Worm (Caenorhabditis elegans) whole organism, L4 larva: ENCODE results near the gene rps-21.

Source experiments
- F26F4.8 ChIP-seq: fragments of 200-800 bp; sonication (Bioruptor generic); conservative IDR thresholded peaks from 2 replicates; pipeline ENCODE4 v1.3.6; 2022; ENCODE audit warnings: missing genetic modification characterization, missing compliant biosample characterization
- F37D6.2 ChIP-seq: sonication (generic microtip); optimal IDR thresholded peaks from 2 replicates; lab custom pipeline; 2016; ENCODE audit warnings: mild to moderate bottlenecking, missing genetic modification characterization, missing compliant biosample characterization
- Y5F2A.4 ChIP-seq: fragments of 200-800 bp; sonication (Bioruptor generic); optimal IDR thresholded peaks from 2 replicates; lab custom pipeline; 2018; ENCODE audit warnings: mild to moderate bottlenecking, missing genetic modification characterization, missing compliant biosample characterization
- ZK337.2 ChIP-seq: fragments of 200-800 bp; sonication (Bioruptor generic); IDR thresholded peaks from 2 replicates; pipeline ENCODE4 v1.3.6; 2022; ENCODE audit warnings: missing genetic modification reagents, missing genetic modification characterization, missing compliant biosample characterization
- ama-1 ChIP-seq: fragments of 150-350 bp; optimal IDR thresholded peaks from 2 replicates; lab custom pipeline; 2014; ENCODE audit warnings: inconsistent platforms, mixed read lengths
- arid-1 ChIP-seq: fragments of 200-800 bp; sonication (Bioruptor generic); conservative IDR thresholded peaks from 2 replicates; pipeline ENCODE4 v1.3.6; 2022; ENCODE audit warnings: missing genetic modification reagents, missing genetic modification characterization, missing compliant biosample characterization
- ceh-20 ChIP-seq: fragments of 200-800 bp; sonication (Bioruptor generic); IDR thresholded peaks from 2 replicates; pipeline ENCODE4 v1.3.6; 2022; ENCODE audit warnings: missing genetic modification reagents, missing genetic modification characterization, missing compliant biosample characterization
- ceh-82 ChIP-seq: sonication (generic microtip); optimal IDR thresholded peaks from 2 replicates; lab custom pipeline; 2017; ENCODE audit warnings: missing biosample characterization, missing genetic modification characterization
- daf-12 ChIP-seq: fragments of 150-350 bp; optimal IDR thresholded peaks from 2 replicates; lab custom pipeline; 2014; ENCODE audit warnings: missing biosample characterization, missing genetic modification reagents, missing genetic modification characterization
- daf-16 ChIP-seq, 3 experiments: sonication (generic microtip); optimal IDR thresholded peaks; 2 replicates each; lab custom pipeline; 2016 to 2017; ENCODE audit warnings: missing genetic modification characterization in 3 of 3, missing genetic modification reagents in 3 of 3, mild to moderate bottlenecking in 2 of 3, missing compliant biosample characterization in 2 of 3, missing biosample characterization in 1 of 3, moderate library complexity in 1 of 3
- daf-8 ChIP-seq: fragments of 200-800 bp; sonication (Bioruptor generic); IDR thresholded peaks from 2 replicates; pipeline ENCODE4 v1.3.6; 2022; ENCODE audit warnings: missing genetic modification characterization, missing compliant biosample characterization
- dmd-6 ChIP-seq: fragments of 200-800 bp; sonication (Bioruptor generic); IDR thresholded peaks from 2 replicates; pipeline ENCODE4 v1.3.6; 2022; ENCODE audit warnings: missing genetic modification reagents, missing genetic modification characterization, missing compliant biosample characterization
- dmd-9 ChIP-seq: fragments of 200-800 bp; sonication (Bioruptor generic); IDR thresholded peaks from 2 replicates; pipeline ENCODE4 v1.3.6; 2022; ENCODE audit warnings: missing genetic modification reagents, missing genetic modification characterization, missing compliant biosample characterization
- dve-1 ChIP-seq: sonication (generic microtip); optimal IDR thresholded peaks from 2 replicates; lab custom pipeline; 2017; ENCODE audit warnings: antibody characterized with exemption, mild to moderate bottlenecking, missing genetic modification characterization, missing compliant biosample characterization; ENCODE audit not compliant: insufficient read depth
- fkh-10 ChIP-seq: fragments of 150-350 bp; optimal IDR thresholded peaks from 2 replicates; lab custom pipeline; 2014; ENCODE audit warnings: missing biosample characterization, missing genetic modification reagents, missing genetic modification characterization
- fos-1 ChIP-seq: fragments of 150-350 bp; optimal IDR thresholded peaks from 2 replicates; lab custom pipeline; 2014; ENCODE audit warnings: missing biosample characterization, missing genetic modification characterization
- hlh-11 ChIP-seq: fragments of 200-800 bp; sonication (Bioruptor generic); optimal IDR thresholded peaks from 2 replicates; lab custom pipeline; 2018; ENCODE audit warnings: mild to moderate bottlenecking, missing genetic modification characterization, missing compliant biosample characterization
- hlh-30 ChIP-seq: sonication (generic microtip); optimal IDR thresholded peaks from 2 replicates; lab custom pipeline; 2017; ENCODE audit warnings: antibody characterized with exemption, mild to moderate bottlenecking, missing genetic modification characterization, missing compliant biosample characterization; ENCODE audit not compliant: insufficient read depth
- jun-1 ChIP-seq: fragments of 150-350 bp; optimal IDR thresholded peaks from 2 replicates; lab custom pipeline; 2014; ENCODE audit warnings: missing biosample characterization, missing genetic modification reagents, missing genetic modification characterization
- lin-15B ChIP-seq: fragments of 150-350 bp; sonication (generic microtip); optimal IDR thresholded peaks from 3 replicates; lab custom pipeline; 2014; ENCODE audit warnings: missing biosample characterization, missing genetic modification characterization
- lin-29 ChIP-seq: fragments of 200-800 bp; sonication (Bioruptor generic); IDR thresholded peaks from 2 replicates; pipeline ENCODE4 v1.3.6; 2022; ENCODE audit warnings: missing genetic modification reagents, missing genetic modification characterization, missing compliant biosample characterization
- lin-39 ChIP-seq: fragments of 150-350 bp; optimal IDR thresholded peaks from 2 replicates; lab custom pipeline; 2014; ENCODE audit warnings: missing biosample characterization, missing genetic modification reagents, missing genetic modification characterization
- lsy-2 ChIP-seq, 2 experiments: fragments of 150-350 bp in 1 of 2; sonication (generic microtip) in 1 of 2; optimal IDR thresholded peaks; 2 replicates each; lab custom pipeline; 2014 to 2017; ENCODE audit warnings: missing biosample characterization in 2 of 2, missing genetic modification characterization in 2 of 2
- mdl-1 ChIP-seq, 2 experiments: fragments of 150-350 bp in 1 of 2; sonication (generic microtip) in 1 of 2; optimal IDR thresholded peaks; 2 replicates each; lab custom pipeline; 2014 to 2017; ENCODE audit warnings: missing biosample characterization in 2 of 2, missing genetic modification characterization in 2 of 2
- mep-1 ChIP-seq: fragments of 150-350 bp; sonication (generic microtip); optimal IDR thresholded peaks from 3 replicates; lab custom pipeline; 2014; ENCODE audit warnings: missing biosample characterization, missing genetic modification characterization
- mxl-2 ChIP-seq: fragments of 200-800 bp; sonication (Bioruptor generic); conservative IDR thresholded peaks from 2 replicates; pipeline ENCODE4 v1.3.6; 2022; ENCODE audit warnings: missing genetic modification reagents, missing genetic modification characterization, missing compliant biosample characterization
- mxl-3 ChIP-seq: fragments of 200-800 bp; sonication (Bioruptor generic); optimal IDR thresholded peaks from 2 replicates; lab custom pipeline; 2018; ENCODE audit warnings: mild to moderate bottlenecking, missing genetic modification characterization, missing compliant biosample characterization
- nhr-10 ChIP-seq: fragments of 150-350 bp; optimal IDR thresholded peaks from 2 replicates; lab custom pipeline; 2014; ENCODE audit warnings: missing biosample characterization, missing genetic modification characterization
- nhr-102 ChIP-seq: sonication (generic microtip); optimal IDR thresholded peaks from 2 replicates; lab custom pipeline; 2016; ENCODE audit warnings: mild to moderate bottlenecking, missing genetic modification characterization, moderate library complexity, missing compliant biosample characterization
- nhr-111 ChIP-seq: fragments of 200-800 bp; sonication (Bioruptor generic); optimal IDR thresholded peaks from 2 replicates; lab custom pipeline; 2018; ENCODE audit warnings: mild to moderate bottlenecking, missing genetic modification characterization, missing compliant biosample characterization
- nhr-237 ChIP-seq: sonication (generic microtip); optimal IDR thresholded peaks from 2 replicates; lab custom pipeline; 2017; ENCODE audit warnings: missing biosample characterization, missing genetic modification characterization
- nhr-28 ChIP-seq: fragments of 150-350 bp; optimal IDR thresholded peaks from 2 replicates; lab custom pipeline; 2014; ENCODE audit warnings: missing biosample characterization, missing genetic modification characterization
- nhr-41 ChIP-seq: fragments of 200-800 bp; sonication (Bioruptor generic); IDR thresholded peaks from 2 replicates; pipeline ENCODE4 v1.3.6; 2022; ENCODE audit warnings: missing genetic modification reagents, missing genetic modification characterization, missing compliant biosample characterization
- nhr-76 ChIP-seq: fragments of 150-350 bp; optimal IDR thresholded peaks from 2 replicates; lab custom pipeline; 2014; ENCODE audit warnings: missing biosample characterization, missing genetic modification characterization
- nhr-77 ChIP-seq: fragments of 150-350 bp; optimal IDR thresholded peaks from 2 replicates; lab custom pipeline; 2014; ENCODE audit warnings: missing biosample characterization, missing genetic modification characterization
- php-3 ChIP-seq: fragments of 200-800 bp; sonication (Bioruptor generic); IDR thresholded peaks from 2 replicates; pipeline ENCODE4 v1.3.6; 2022; ENCODE audit warnings: missing genetic modification reagents, missing genetic modification characterization, missing compliant biosample characterization
- saeg-2 ChIP-seq: fragments of 200-800 bp; sonication (Bioruptor generic); IDR thresholded peaks from 2 replicates; pipeline ENCODE4 v1.3.6; 2022; ENCODE audit warnings: missing genetic modification reagents, missing genetic modification characterization, missing compliant biosample characterization
- snpc-1.2 ChIP-seq: fragments of 200-800 bp; sonication (Bioruptor generic); IDR thresholded peaks from 2 replicates; pipeline ENCODE4 v1.3.6; 2022; ENCODE audit warnings: missing genetic modification reagents, missing genetic modification characterization, missing compliant biosample characterization
- spr-1 ChIP-seq: sonication (generic microtip); optimal IDR thresholded peaks from 2 replicates; lab custom pipeline; 2016; ENCODE audit warnings: mild to moderate bottlenecking, missing genetic modification characterization, missing compliant biosample characterization
- spr-3 ChIP-seq: fragments of 200-800 bp; sonication (Bioruptor generic); optimal IDR thresholded peaks from 2 replicates; lab custom pipeline; 2018; ENCODE audit warnings: mild to moderate bottlenecking, missing genetic modification characterization, missing compliant biosample characterization
- unc-130 ChIP-seq: sonication (generic microtip); optimal IDR thresholded peaks from 2 replicates; lab custom pipeline; 2016; ENCODE audit warnings: missing genetic modification reagents, missing genetic modification characterization, missing compliant biosample characterization
- unc-62 ChIP-seq, 3 experiments: fragments of 150-350 bp in 1 of 3; sonication (generic microtip); optimal IDR thresholded peaks in 2 of 3; peaks in 1 of 3; 1 replicate in 1 of 3; 2 replicates in 2 of 3; lab custom pipeline; 2014 to 2017; ENCODE audit warnings: missing biosample characterization in 3 of 3, missing genetic modification characterization in 3 of 3, missing genetic modification reagents in 3 of 3, missing genotype in 1 of 3
- zag-1 ChIP-seq: fragments of 150-350 bp; optimal IDR thresholded peaks from 2 replicates; lab custom pipeline; 2014; ENCODE audit warnings: missing biosample characterization, missing genetic modification characterization
- ztf-7 ChIP-seq: fragments of 150-350 bp; optimal IDR thresholded peaks from 2 replicates; lab custom pipeline; 2014; ENCODE audit warnings: missing biosample characterization, missing genetic modification characterization

The rps-21 gene

ce11 chrIII:7155631-7156030 is 33.8 kb downstream of the rps-21 start (continued):
- TF ChIP-seq nhr-102 (peak; percentile 82), F26F4.8 (GFP tag; lab: Robert Waterston, UW) (no peak), spr-3 (peak; percentile 20), jun-1 (peak; percentile 82), daf-16 (GFP tag; optimal IDR thresholded peaks at IDR 0.05; lab: Kevin White, UChicago) (peak; percentile 52 to 75), daf-16 (tag; optimal IDR thresholded peaks at IDR 0.05; lab: Kevin White, UChicago) (peak; percentile 82), fkh-10 (GFP tag; lab: Kevin White, UChicago) (peak; percentile 96), ztf-7 (tag; lab: Kevin White, UChicago) (no peak), nhr-237 (tag; lab: Kevin White, UChicago) (peak; percentile 2), mdl-1 (tag; optimal IDR thresholded peaks at IDR 0.05; lab: Kevin White, UChicago) (peak; percentile 99), spr-1 (tag; lab: Kevin White, UChicago) (peak; percentile 77), daf-12 (tag; lab: Kevin White, UChicago) (no peak), ceh-82 (tag; lab: Kevin White, UChicago) (no peak), ceh-20 (GFP tag; lab: Robert Waterston, UW) (peak; percentile 86), unc-62 (GFP tag; optimal IDR thresholded peaks at IDR 0.05 in 1 of 2; lab: Kevin White, UChicago) (peak in 1 of 2 experiments; percentile 96), unc-62 (tag; optimal IDR thresholded peaks at IDR 0.05; lab: Kevin White, UChicago) (no peak), lin-15B (no peak), nhr-28 (tag; lab: Kevin White, UChicago) (peak; percentile 92), unc-130 (GFP tag; lab: Kevin White, UChicago) (no peak), mxl-2 (no peak), arid-1 (GFP tag; lab: Robert Waterston, UW) (peak; percentile 60), dmd-9 (GFP tag; lab: Robert Waterston, UW) (peak; percentile 64; the same call in 1 of the 2 replicates), zag-1 (no peak), saeg-2 (GFP tag; lab: Robert Waterston, UW) (peak; percentile 83), fos-1 (tag; lab: Kevin White, UChicago) (peak; percentile 57), nhr-77 (peak; percentile 34), lin-29 (GFP tag; lab: Robert Waterston, UW) (0 out of 2 replicates have a peak, but pooled peaks have one; percentile 18), nhr-76 (tag; lab: Kevin White, UChicago) (peak; percentile 54), nhr-10 (tag; lab: Kevin White, UChicago) (peak; percentile 75), snpc-1.2 (GFP tag; lab: Robert Waterston, UW) (no peak), lin-39 (no peak), dmd-6 (peak; percentile 90), nhr-41 (GFP tag; lab: Robert Waterston, UW) (no peak), dve-1 (peak; percentile 92), ama-1 (lab: Kevin White, UChicago) (peak; percentile 90), mep-1 (tag; lab: Kevin White, UChicago) (peak; percentile 94), F37D6.2 (tag; lab: Kevin White, UChicago) (peak; percentile 80)

ce11 chrIII:7154526-7154925 is 34.9 kb downstream of the rps-21 start:
- TF ChIP-seq hlh-11 (tag; lab: Kevin White, UChicago), result peak; percentile 48
- TF ChIP-seq nhr-28 (tag; lab: Kevin White, UChicago), result peak; percentile 49
- TF ChIP-seq php-3 (GFP tag; lab: Robert Waterston, UW), result peak; percentile 52; the same call in 1 of the 2 replicates
- no peak for TF ChIP-seq Y5F2A.4
- TF ChIP-seq daf-8, result no peak
- peak; percentile 71 for TF ChIP-seq dve-1
- peak; percentile 38 for TF ChIP-seq dmd-6
- TF ChIP-seq mep-1 (tag; lab: Kevin White, UChicago), result peak; percentile 9
- TF ChIP-seq daf-16 (GFP tag; optimal IDR thresholded peaks at IDR 0.05; lab: Kevin White, UChicago), result no peak
- TF ChIP-seq daf-16 (tag; optimal IDR thresholded peaks at IDR 0.05; lab: Kevin White, UChicago), result peak; percentile 38
- TF ChIP-seq nhr-111, result no peak
- TF ChIP-seq hlh-30 (tag; lab: Kevin White, UChicago), result peak; percentile 46
- no peak for TF ChIP-seq mxl-3
- peak in 1 of 2 experiments; percentile 15 for TF ChIP-seq lsy-2 (tag; optimal IDR thresholded peaks at IDR 0.05; lab: Kevin White, UChicago)
- no peak for TF ChIP-seq ZK337.2
- TF ChIP-seq nhr-77, result peak; percentile 25
